Fruit fly (Drosophila melanogaster): ENCODE results near the gene CG32152.

The CG32152 gene

DNA sequence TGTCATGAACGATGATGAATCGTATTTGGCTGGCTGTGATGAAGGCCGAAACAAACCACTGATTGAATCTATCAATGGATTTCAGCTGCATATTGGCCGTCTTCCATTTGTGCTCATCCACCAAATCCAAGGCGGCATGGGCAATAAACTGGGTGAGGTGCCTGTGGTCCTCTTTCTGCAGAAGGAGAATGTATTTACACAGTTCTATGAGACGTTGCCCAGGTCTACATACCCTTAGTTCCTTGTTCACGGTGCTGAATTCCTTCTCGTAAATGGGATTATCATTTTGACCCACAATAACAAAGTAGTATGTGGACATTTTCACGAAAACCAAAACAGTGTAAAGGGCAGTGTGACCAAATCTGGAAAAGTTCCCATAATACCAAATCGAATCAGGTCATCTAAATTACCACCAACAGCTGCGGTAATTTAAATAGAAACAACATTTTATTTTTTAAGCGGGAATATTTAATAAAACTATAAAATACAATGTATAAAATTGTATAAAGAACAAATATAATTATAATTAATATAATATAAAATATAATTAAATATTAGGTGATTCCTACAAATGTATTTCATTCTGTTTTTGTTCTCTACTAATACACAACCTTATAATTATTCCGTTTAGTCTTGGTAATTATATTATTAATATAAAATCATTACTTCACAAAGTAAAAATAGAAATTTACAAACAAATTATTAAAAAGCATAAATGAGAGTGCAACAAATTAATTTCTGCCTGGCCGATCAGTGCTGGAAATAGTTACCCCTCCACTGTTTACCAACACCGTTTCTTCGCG is 12.4 kb downstream of the CG32152 start, which contains the start of the genes Trs20 and elg1 (continued):
- TF ChIP-seq ac (GFP tag; optimal IDR thresholded peaks at IDR 0.05) (no peak), CG13123 (GFP tag; optimal IDR thresholded peaks at IDR 0.05) (no peak), CG16813 (GFP tag; IDR thresholded peaks at IDR 0.05; ENCODE audit: partially characterized antibody) (no peak), zfh2 (GFP tag; optimal IDR thresholded peaks at IDR 0.05) (peak; percentile 10), CG6765 (GFP tag; optimal IDR thresholded peaks at IDR 0.05) (peak; percentile 27), Deaf1 (tag; optimal IDR thresholded peaks at IDR 0.05) (no peak), otp (GFP tag; IDR thresholded peaks at IDR 0.05) (no peak), tx (GFP tag; optimal IDR thresholded peaks at IDR 0.05) (no peak), CG12942 (GFP tag; optimal IDR thresholded peaks at IDR 0.05) (no peak), zfh1 (GFP tag; IDR thresholded peaks at IDR 0.05) (no peak; the same call in 2 of the 3 replicates), hth (optimal IDR thresholded peaks at IDR 0.05) (no peak), nmo (GFP tag; optimal IDR thresholded peaks at IDR 0.05) (peak; percentile 66), CG4730 (GFP tag; IDR thresholded peaks at IDR 0.05) (no peak), CG9876 (GFP tag; optimal IDR thresholded peaks at IDR 0.05) (no peak), org-1 (GFP tag; optimal IDR thresholded peaks at IDR 0.05) (no peak), Gug (GFP tag; IDR thresholded peaks at IDR 0.05) (peak; percentile 6; the same call in 1 of the 4 replicates), hb (GFP tag; IDR thresholded peaks at IDR 0.05; ENCODE audit: partially characterized antibody) (no peak), CG1647 (GFP tag; optimal IDR thresholded peaks at IDR 0.05) (no peak), CG42726 (GFP tag; IDR thresholded peaks at IDR 0.05; ENCODE audit: partially characterized antibody) (no peak), repo (GFP tag; optimal IDR thresholded peaks at IDR 0.05) (no peak), CG8765 (GFP tag; IDR thresholded peaks at IDR 0.05) (no peak), Fer1 (GFP tag; optimal IDR thresholded peaks at IDR 0.05) (peak; percentile 58), HLH4C (GFP tag; IDR thresholded peaks at IDR 0.05; ENCODE audit: partially characterized antibody) (no peak), hbn (GFP tag; IDR thresholded peaks at IDR 0.05; ENCODE audit: partially characterized antibody) (no peak), CG9215 (GFP tag; IDR thresholded peaks at IDR 0.05) (no peak), Lpt (GFP tag; optimal IDR thresholded peaks at IDR 0.05) (no peak), tin (GFP tag; optimal IDR thresholded peaks at IDR 0.05) (peak; percentile 24), lov (optimal IDR thresholded peaks at IDR 0.05) (no peak), lov (GFP tag; IDR thresholded peaks at IDR 0.05) (no peak), gcm (GFP tag; optimal IDR thresholded peaks at IDR 0.05) (peak; percentile 77), Ets97D (GFP tag; optimal IDR thresholded peaks at IDR 0.05) (peak; percentile 16), jing (GFP tag; optimal IDR thresholded peaks at IDR 0.05) (no peak), Dbx (GFP tag; IDR thresholded peaks at IDR 0.05) (peak; percentile 63; the same call in 2 of the 3 replicates), nerfin-2 (GFP tag; IDR thresholded peaks at IDR 0.05; ENCODE audit: partially characterized antibody) (no peak), Doc2 (GFP tag; IDR thresholded peaks at IDR 0.05) (no peak), fd96Cb (tag; optimal IDR thresholded peaks at IDR 0.05) (no peak), ranshi (GFP tag; IDR thresholded peaks at IDR 0.05) (peak; percentile 5; the same call in 1 of the 2 replicates), tna (GFP tag; IDR thresholded peaks at IDR 0.05; ENCODE audit: partially characterized antibody) (no peak), hkb (optimal IDR thresholded peaks at IDR 0.05) (no peak), hkb (GFP tag; IDR thresholded peaks at IDR 0.05) (0 out of 2 replicates have a peak, but pooled peaks have one; percentile 25), sob (GFP tag; IDR thresholded peaks at IDR 0.05) (peak; percentile 59), ind (GFP tag; optimal IDR thresholded peaks at IDR 0.05) (peak; percentile 39), run (tag; optimal IDR thresholded peaks at IDR 0.05) (no peak), wor (GFP tag; IDR thresholded peaks at IDR 0.05) (no peak), CG17359 (tag; optimal IDR thresholded peaks at IDR 0.05) (peak; percentile 45), CG15011 (GFP tag; optimal IDR thresholded peaks at IDR 0.05) (no peak), gfzf (GFP tag; optimal IDR thresholded peaks at IDR 0.05) (peak; percentile 73), lbe (GFP tag; optimal IDR thresholded peaks at IDR 0.05) (peak; percentile 22), ro (GFP tag; IDR thresholded peaks at IDR 0.05) (no peak), Asciz (GFP tag; optimal IDR thresholded peaks at IDR 0.05) (no peak), Mrtf (GFP tag; IDR thresholded peaks at IDR 0.05) (no peak)
